Worm (Caenorhabditis elegans): Measurements from ENCODE around the gene utp-20.

DNA sequence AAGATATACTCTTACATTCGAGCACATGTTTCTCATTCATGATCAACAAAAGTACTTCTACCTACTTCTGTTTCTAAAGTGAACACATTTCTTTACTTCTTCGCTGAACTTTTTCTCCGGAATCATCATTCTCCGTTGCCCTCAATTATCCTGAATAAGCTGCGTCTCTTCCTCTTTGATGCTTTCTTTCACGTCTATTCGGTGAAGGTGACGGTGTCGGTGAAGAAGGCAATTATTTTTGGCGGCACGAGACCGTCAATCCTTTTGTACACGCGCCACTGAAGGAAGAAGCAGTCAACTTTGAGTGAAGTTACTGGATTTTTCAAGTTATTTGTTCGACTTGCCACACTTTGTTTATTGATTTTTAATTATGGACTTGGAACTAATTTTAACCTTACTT is 4.6 kb upstream of the utp-20 start, which contains the start of gene abch-1:
- TF ChIP-seq ceh-34 (tag; optimal IDR thresholded peaks at IDR 0.05): no peak
- TF ChIP-seq tbx-2 (tag; optimal IDR thresholded peaks at IDR 0.05): no peak
- no peak for TF ChIP-seq dve-1 (tag; optimal IDR thresholded peaks at IDR 0.05)
